Fruit fly (Drosophila melanogaster): ENCODE data around the gene Spp.

The Spp gene

dm6 chr2L:523165-523835 lies 21.2 kb downstream of the Spp start (continued):
- TF ChIP-seq fkh (GFP tag; optimal IDR thresholded peaks at IDR 0.05) (peak; percentile 93), CG31627 (GFP tag; optimal IDR thresholded peaks at IDR 0.05) (no peak), Ets21C (GFP tag; optimal IDR thresholded peaks at IDR 0.05) (no peak), topi (GFP tag; optimal IDR thresholded peaks at IDR 0.05) (peak; percentile 27), Eip78C (GFP tag) (peak; percentile 55), CG11762 (GFP tag; optimal IDR thresholded peaks at IDR 0.05; ENCODE audit: insufficient read depth) (no peak), CG15336 (GFP tag; IDR thresholded peaks at IDR 0.05) (peak; percentile 27; the same call in 1 of the 2 replicates), CG6276 (GFP tag; optimal IDR thresholded peaks at IDR 0.05) (peak; percentile 22)

dm6 chr2L:522752-523151 lies 21.7 kb downstream of the Spp start:
- TF ChIP-seq fkh (GFP tag; optimal IDR thresholded peaks at IDR 0.05) (no peak), Smox (GFP tag; optimal IDR thresholded peaks at IDR 0.05) (peak; percentile 14), Met (GFP tag; optimal IDR thresholded peaks at IDR 0.05) (peak; percentile 62), OdsH (GFP tag; optimal IDR thresholded peaks at IDR 0.05) (peak; percentile 68), dac (GFP tag; optimal IDR thresholded peaks at IDR 0.05) (no peak), Ets21C (GFP tag; optimal IDR thresholded peaks at IDR 0.05) (peak; percentile 30), Sox15 (GFP tag; optimal IDR thresholded peaks at IDR 0.05) (no peak), Sox14 (GFP tag; optimal IDR thresholded peaks at IDR 0.05) (peak; percentile 30), CG32006 (GFP tag; optimal IDR thresholded peaks at IDR 0.05) (peak; percentile 73), CG31627 (GFP tag; optimal IDR thresholded peaks at IDR 0.05) (peak; percentile 45), Eip75B (GFP tag; optimal IDR thresholded peaks at IDR 0.05) (peak; percentile 43), pdm3 (GFP tag; optimal IDR thresholded peaks at IDR 0.05) (peak; percentile 56), eg (GFP tag; IDR thresholded peaks at IDR 0.05) (peak; percentile 46; the same call in 2 of the 3 replicates), CG3032 (tag; optimal IDR thresholded peaks at IDR 0.05) (peak; percentile 19), cyc (GFP tag; optimal IDR thresholded peaks at IDR 0.05) (peak; percentile 40), CG10631 (GFP tag; optimal IDR thresholded peaks at IDR 0.05) (peak; percentile 58), Sox102F (GFP tag; optimal IDR thresholded peaks at IDR 0.05) (peak; percentile 50), CG8119 (GFP tag; IDR thresholded peaks at IDR 0.05) (peak; percentile 51; the same call in 2 of the 3 replicates), CG6276 (GFP tag; optimal IDR thresholded peaks at IDR 0.05) (peak; percentile 43), CG11902 (GFP tag; optimal IDR thresholded peaks at IDR 0.05) (no peak), dsx (GFP tag; optimal IDR thresholded peaks at IDR 0.05; ENCODE audit: poor library complexity, severe bottlenecking) (no peak), CG10669 (GFP tag; optimal IDR thresholded peaks at IDR 0.05) (peak; percentile 36), CG6854 (GFP tag; optimal IDR thresholded peaks at IDR 0.05) (no peak), Lpt (GFP tag; optimal IDR thresholded peaks at IDR 0.05) (no peak), lz (GFP tag; optimal IDR thresholded peaks at IDR 0.05) (peak; percentile 40), salr (GFP tag; optimal IDR thresholded peaks at IDR 0.05) (peak; percentile 28 to 42), Hr38 (GFP tag; optimal IDR thresholded peaks at IDR 0.05) (no peak), CG6163 (GFP tag; IDR thresholded peaks at IDR 0.05) (peak; percentile 55; the same call in 1 of the 3 replicates), CG6792 (GFP tag; optimal IDR thresholded peaks at IDR 0.05) (no peak), Eip93F (GFP tag; optimal IDR thresholded peaks at IDR 0.05) (no peak), achi (GFP tag; optimal IDR thresholded peaks at IDR 0.05) (peak; percentile 24), CG11294 (GFP tag; IDR thresholded peaks at IDR 0.05) (no peak), Ets96B (tag; optimal IDR thresholded peaks at IDR 0.05) (peak; percentile 51), Gug (GFP tag; IDR thresholded peaks at IDR 0.05) (0 out of 2 replicates have a peak, but pooled peaks have one; percentile 22), CG7368 (GFP tag; optimal IDR thresholded peaks at IDR 0.05) (no peak), CG16779 (tag; optimal IDR thresholded peaks at IDR 0.05) (no peak), fd59A (GFP tag; optimal IDR thresholded peaks at IDR 0.05) (peak; percentile 16), Eip78C (GFP tag) (peak; percentile 82), ss (GFP tag; optimal IDR thresholded peaks at IDR 0.05) (no peak), CG9139 (GFP tag; optimal IDR thresholded peaks at IDR 0.05) (no peak), fd85E (GFP tag; optimal IDR thresholded peaks at IDR 0.05) (no peak), CG4318 (GFP tag; optimal IDR thresholded peaks at IDR 0.05) (peak; percentile 29), topi (GFP tag; optimal IDR thresholded peaks at IDR 0.05) (peak; percentile 47), Hr39 (GFP tag; optimal IDR thresholded peaks at IDR 0.05) (peak; percentile 45), spab (GFP tag; optimal IDR thresholded peaks at IDR 0.05) (peak; percentile 35), CG11762 (GFP tag; optimal IDR thresholded peaks at IDR 0.05; ENCODE audit: insufficient read depth) (peak; percentile 49), acj6 (GFP tag; optimal IDR thresholded peaks at IDR 0.05) (peak; percentile 41)

Data from whole organism, prepupa.